Worm (Caenorhabditis elegans) whole organism, L4 larva: ENCODE data around the gene kbp-2.

Experiments used
- D1046.2 ChIP-seq: fragments of 200-800 bp; sonication (Bioruptor generic); IDR thresholded peaks from 2 replicates; pipeline ENCODE4 v1.3.6; 2022; ENCODE audit warnings: missing genetic modification characterization, missing compliant biosample characterization
- F10B5.3 ChIP-seq: sonication (generic microtip); optimal IDR thresholded peaks from 2 replicates; lab custom pipeline; 2016; ENCODE audit warnings: mild to moderate bottlenecking, missing genetic modification characterization, missing compliant biosample characterization
- F37D6.2 ChIP-seq: sonication (generic microtip); optimal IDR thresholded peaks from 2 replicates; lab custom pipeline; 2016; ENCODE audit warnings: mild to moderate bottlenecking, missing genetic modification characterization, missing compliant biosample characterization
- F44E2.7 ChIP-seq: fragments of 200-800 bp; sonication (Bioruptor generic); IDR thresholded peaks from 2 replicates; pipeline ENCODE4 v2.1.2; 2022; ENCODE audit warnings: missing genetic modification characterization, missing compliant biosample characterization
- F49E8.2 ChIP-seq: sonication (generic microtip); optimal IDR thresholded peaks from 2 replicates; lab custom pipeline; 2016; ENCODE audit warnings: missing compliant biosample characterization, mild to moderate bottlenecking, missing genetic modification characterization, borderline replicate concordance
- ZK546.5 ChIP-seq, 2 experiments: sonication (generic microtip); optimal IDR thresholded peaks; 2 replicates each; lab custom pipeline; 2017; ENCODE audit warnings: missing biosample characterization in 2 of 2, missing genetic modification characterization in 2 of 2
- aha-1 ChIP-seq: fragments of 150-350 bp; peaks from one replicate; lab custom pipeline; 2014; ENCODE audit warnings: missing biosample characterization, missing genetic modification characterization
- aly-2 ChIP-seq: sonication (generic microtip); optimal IDR thresholded peaks from 2 replicates; lab custom pipeline; 2018; ENCODE audit warnings: missing biosample characterization, missing genetic modification characterization
- arid-1 ChIP-seq: fragments of 200-800 bp; sonication (Bioruptor generic); conservative IDR thresholded peaks from 2 replicates; pipeline ENCODE4 v1.3.6; 2022; ENCODE audit warnings: missing genetic modification reagents, missing genetic modification characterization, missing compliant biosample characterization
- ceh-20 ChIP-seq: fragments of 200-800 bp; sonication (Bioruptor generic); IDR thresholded peaks from 2 replicates; pipeline ENCODE4 v1.3.6; 2022; ENCODE audit warnings: missing genetic modification reagents, missing genetic modification characterization, missing compliant biosample characterization
- ceh-28 ChIP-seq: fragments of 150-350 bp; optimal IDR thresholded peaks from 2 replicates; lab custom pipeline; 2014; ENCODE audit warnings: missing biosample characterization, missing genetic modification reagents, missing genetic modification characterization
- ceh-32 ChIP-seq: sonication (generic microtip); optimal IDR thresholded peaks from 2 replicates; lab custom pipeline; 2016; ENCODE audit warnings: mild to moderate bottlenecking, missing genetic modification characterization, missing compliant biosample characterization; ENCODE audit not compliant: poor library complexity
- ceh-44 ChIP-seq: fragments of 200-800 bp; sonication (Bioruptor generic); IDR thresholded peaks from 2 replicates; pipeline ENCODE4 v1.3.6; 2022; ENCODE audit warnings: missing genetic modification reagents, missing genetic modification characterization, missing compliant biosample characterization
- ceh-82 ChIP-seq: sonication (generic microtip); optimal IDR thresholded peaks from 2 replicates; lab custom pipeline; 2017; ENCODE audit warnings: missing biosample characterization, missing genetic modification characterization
- ctbp-1 ChIP-seq: fragments of 200-800 bp; sonication (Bioruptor generic); IDR thresholded peaks from 2 replicates; pipeline ENCODE4 v1.3.6; 2022; ENCODE audit warnings: missing genetic modification reagents, missing genetic modification characterization, missing compliant biosample characterization
- dmd-6 ChIP-seq: fragments of 200-800 bp; sonication (Bioruptor generic); IDR thresholded peaks from 2 replicates; pipeline ENCODE4 v1.3.6; 2022; ENCODE audit warnings: missing genetic modification reagents, missing genetic modification characterization, missing compliant biosample characterization
- duxl-1 ChIP-seq: sonication (generic microtip); optimal IDR thresholded peaks from 2 replicates; lab custom pipeline; 2016; ENCODE audit warnings: mild to moderate bottlenecking, missing genetic modification characterization, moderate library complexity, missing compliant biosample characterization; ENCODE audit not compliant: poor library complexity
- dve-1 ChIP-seq: sonication (generic microtip); optimal IDR thresholded peaks from 2 replicates; lab custom pipeline; 2017; ENCODE audit warnings: antibody characterized with exemption, mild to moderate bottlenecking, missing genetic modification characterization, missing compliant biosample characterization; ENCODE audit not compliant: insufficient read depth
- fkh-10 ChIP-seq: fragments of 150-350 bp; optimal IDR thresholded peaks from 2 replicates; lab custom pipeline; 2014; ENCODE audit warnings: missing biosample characterization, missing genetic modification reagents, missing genetic modification characterization
- gei-8 ChIP-seq: fragments of 200-800 bp; sonication (Bioruptor generic); optimal IDR thresholded peaks from 2 replicates; lab custom pipeline; 2018; ENCODE audit warnings: mild to moderate bottlenecking, missing genetic modification characterization, missing compliant biosample characterization
- hif-1 ChIP-seq, 2 experiments: sonication (generic microtip); optimal IDR thresholded peaks; 2 replicates each; lab custom pipeline; 2016 to 2017; ENCODE audit warnings: missing compliant biosample characterization in 2 of 2, missing genetic modification characterization in 2 of 2, missing genetic modification reagents in 2 of 2, missing genotype in 2 of 2, mild to moderate bottlenecking in 1 of 2
- hlh-11 ChIP-seq: fragments of 200-800 bp; sonication (Bioruptor generic); optimal IDR thresholded peaks from 2 replicates; lab custom pipeline; 2018; ENCODE audit warnings: mild to moderate bottlenecking, missing genetic modification characterization, missing compliant biosample characterization
- hlh-30 ChIP-seq: sonication (generic microtip); optimal IDR thresholded peaks from 2 replicates; lab custom pipeline; 2017; ENCODE audit warnings: antibody characterized with exemption, mild to moderate bottlenecking, missing genetic modification characterization, missing compliant biosample characterization; ENCODE audit not compliant: insufficient read depth
- lim-7 ChIP-seq: fragments of 200-800 bp; sonication (Bioruptor generic); IDR thresholded peaks from 2 replicates; pipeline ENCODE4 v1.3.6; 2022; ENCODE audit warnings: missing genetic modification characterization, missing compliant biosample characterization
- lin-1 ChIP-seq: fragments of 200-800 bp; sonication (Bioruptor generic); IDR thresholded peaks from 2 replicates; pipeline ENCODE4 v1.3.6; 2022; ENCODE audit warnings: missing genetic modification reagents, missing genetic modification characterization, missing compliant biosample characterization
- lin-13 ChIP-seq: fragments of 150-350 bp; optimal IDR thresholded peaks from 2 replicates; lab custom pipeline; 2014; ENCODE audit warnings: missing biosample characterization, missing genetic modification reagents, missing genetic modification characterization
- lin-38 ChIP-seq: fragments of 200-800 bp; sonication (Bioruptor generic); IDR thresholded peaks from 2 replicates; pipeline ENCODE4 v1.3.6; 2022; ENCODE audit warnings: missing genetic modification reagents, missing genetic modification characterization, missing compliant biosample characterization
- lin-39 ChIP-seq: fragments of 150-350 bp; optimal IDR thresholded peaks from 2 replicates; lab custom pipeline; 2014; ENCODE audit warnings: missing biosample characterization, missing genetic modification reagents, missing genetic modification characterization
- lsy-2 ChIP-seq, 2 experiments: fragments of 150-350 bp in 1 of 2; sonication (generic microtip) in 1 of 2; optimal IDR thresholded peaks; 2 replicates each; lab custom pipeline; 2014 to 2017; ENCODE audit warnings: missing biosample characterization in 2 of 2, missing genetic modification characterization in 2 of 2
- madf-5 ChIP-seq, 2 experiments: fragments of 200-800 bp; sonication (Bioruptor generic); IDR thresholded peaks; 2 replicates each; pipeline ENCODE4 v1.3.6; 2022; ENCODE audit warnings: missing compliant biosample characterization in 2 of 2, missing genetic modification characterization in 2 of 2
- mdl-1 ChIP-seq, 2 experiments: fragments of 150-350 bp in 1 of 2; sonication (generic microtip) in 1 of 2; optimal IDR thresholded peaks; 2 replicates each; lab custom pipeline; 2014 to 2017; ENCODE audit warnings: missing biosample characterization in 2 of 2, missing genetic modification characterization in 2 of 2
- mdt-29 ChIP-seq: fragments of 200-800 bp; sonication (Bioruptor generic); IDR thresholded peaks from 2 replicates; pipeline ENCODE4 v1.3.6; 2022; ENCODE audit warnings: missing genetic modification reagents, missing genetic modification characterization, missing compliant biosample characterization
- mxl-2 ChIP-seq: fragments of 200-800 bp; sonication (Bioruptor generic); conservative IDR thresholded peaks from 2 replicates; pipeline ENCODE4 v1.3.6; 2022; ENCODE audit warnings: missing genetic modification reagents, missing genetic modification characterization, missing compliant biosample characterization
- nhr-102 ChIP-seq: sonication (generic microtip); optimal IDR thresholded peaks from 2 replicates; lab custom pipeline; 2016; ENCODE audit warnings: mild to moderate bottlenecking, missing genetic modification characterization, moderate library complexity, missing compliant biosample characterization
- nhr-11 ChIP-seq: fragments of 150-350 bp; optimal IDR thresholded peaks from 2 replicates; lab custom pipeline; 2014; ENCODE audit warnings: missing biosample characterization, missing genetic modification characterization
- nhr-111 ChIP-seq: fragments of 200-800 bp; sonication (Bioruptor generic); optimal IDR thresholded peaks from 2 replicates; lab custom pipeline; 2018; ENCODE audit warnings: mild to moderate bottlenecking, missing genetic modification characterization, missing compliant biosample characterization
- nhr-25 ChIP-seq: sonication (generic microtip); optimal IDR thresholded peaks from 2 replicates; lab custom pipeline; 2017; ENCODE audit warnings: missing genetic modification characterization, mild to moderate bottlenecking, missing compliant biosample characterization, antibody characterized with exemption, moderate library complexity, borderline replicate concordance; ENCODE audit not compliant: insufficient read depth
- nhr-28 ChIP-seq: fragments of 150-350 bp; optimal IDR thresholded peaks from 2 replicates; lab custom pipeline; 2014; ENCODE audit warnings: missing biosample characterization, missing genetic modification characterization
- nhr-42 ChIP-seq: fragments of 200-800 bp; sonication (Bioruptor generic); IDR thresholded peaks from 2 replicates; pipeline ENCODE4 v1.3.6; 2022; ENCODE audit warnings: missing genetic modification characterization, missing compliant biosample characterization
- nhr-77 ChIP-seq: fragments of 150-350 bp; optimal IDR thresholded peaks from 2 replicates; lab custom pipeline; 2014; ENCODE audit warnings: missing biosample characterization, missing genetic modification characterization
- rbr-2 ChIP-seq: sonication (generic microtip); optimal IDR thresholded peaks from 2 replicates; lab custom pipeline; 2016; ENCODE audit warnings: missing genotype, missing genetic modification characterization, missing compliant biosample characterization
- set-16 ChIP-seq: fragments of 200-800 bp; sonication (Bioruptor generic); IDR thresholded peaks from 2 replicates; pipeline ENCODE4 v1.3.6; 2022; ENCODE audit warnings: missing genetic modification reagents, missing genetic modification characterization, missing compliant biosample characterization
- skn-1 ChIP-seq: fragments of 150-350 bp; optimal IDR thresholded peaks from 2 replicates; lab custom pipeline; 2014; ENCODE audit warnings: missing biosample characterization, missing genetic modification characterization
- spr-3 ChIP-seq: fragments of 200-800 bp; sonication (Bioruptor generic); optimal IDR thresholded peaks from 2 replicates; lab custom pipeline; 2018; ENCODE audit warnings: mild to moderate bottlenecking, missing genetic modification characterization, missing compliant biosample characterization
- tag-97 ChIP-seq: fragments of 200-800 bp; sonication (Bioruptor generic); IDR thresholded peaks from 2 replicates; pipeline ENCODE4 v1.3.6; 2022; ENCODE audit warnings: missing genetic modification characterization, missing compliant biosample characterization
- unc-130 ChIP-seq: sonication (generic microtip); optimal IDR thresholded peaks from 2 replicates; lab custom pipeline; 2016; ENCODE audit warnings: missing genetic modification reagents, missing genetic modification characterization, missing compliant biosample characterization
- unc-62 ChIP-seq, 3 experiments: fragments of 150-350 bp in 1 of 3; sonication (generic microtip); optimal IDR thresholded peaks in 2 of 3; peaks in 1 of 3; 1 replicate in 1 of 3; 2 replicates in 2 of 3; lab custom pipeline; 2014 to 2017; ENCODE audit warnings: missing biosample characterization in 3 of 3, missing genetic modification characterization in 3 of 3, missing genetic modification reagents in 3 of 3, missing genotype in 1 of 3
- vab-7 ChIP-seq: fragments of 200-800 bp; sonication (Bioruptor generic); IDR thresholded peaks from 2 replicates; pipeline ENCODE4 v1.3.6; 2022; ENCODE audit warnings: missing genetic modification reagents, missing genetic modification characterization, missing compliant biosample characterization
- zfp-3 ChIP-seq: fragments of 200-800 bp; sonication (Bioruptor generic); conservative IDR thresholded peaks from 2 replicates; pipeline ENCODE4 v1.3.6; 2022; ENCODE audit warnings: missing genetic modification reagents, missing genetic modification characterization, missing compliant biosample characterization
- ztf-11 ChIP-seq: fragments of 150-350 bp; optimal IDR thresholded peaks from 2 replicates; lab custom pipeline; 2014; ENCODE audit warnings: missing biosample characterization, missing genetic modification characterization

kbp-2 gene

ce11 chrIII:4950345-4950744 is 46.7 kb upstream of the kbp-2 start (continued):
- TF ChIP-seq madf-5 (GFP tag; IDR thresholded peaks at IDR 0.05; lab: Robert Waterston, UW) (no peak), rbr-2 (tag; lab: Kevin White, UChicago) (peak; percentile 63), lin-38 (GFP tag; lab: Robert Waterston, UW) (0 out of 2 replicates have a peak, but pooled peaks have one; percentile 26), skn-1 (no peak), ztf-11 (tag; lab: Kevin White, UChicago) (no peak), F44E2.7 (GFP tag; lab: Robert Waterston, UW) (no peak), unc-62 (GFP tag; optimal IDR thresholded peaks at IDR 0.05 in 1 of 2; lab: Kevin White, UChicago) (peak in 1 of 2 experiments; percentile 83), unc-62 (tag; optimal IDR thresholded peaks at IDR 0.05; lab: Kevin White, UChicago) (no peak), F37D6.2 (tag; lab: Kevin White, UChicago) (peak; percentile 7), lsy-2 (tag; optimal IDR thresholded peaks at IDR 0.05; lab: Kevin White, UChicago) (peak in 1 of 2 experiments; percentile 43), ceh-20 (GFP tag; lab: Robert Waterston, UW) (no peak), tag-97 (no peak), vab-7 (no peak), set-16 (GFP tag; lab: Robert Waterston, UW) (peak; percentile 67), ZK546.5 (tag; optimal IDR thresholded peaks at IDR 0.05; lab: Kevin White, UChicago) (no peak), ceh-44 (no peak), nhr-42 (GFP tag; lab: Robert Waterston, UW) (no peak), F49E8.2 (tag; lab: Kevin White, UChicago) (no peak), gei-8 (no peak), mxl-2 (GFP tag; lab: Robert Waterston, UW) (no peak), nhr-25 (tag; lab: Kevin White, UChicago) (no peak), arid-1 (no peak), aha-1 (tag; lab: Kevin White, UChicago) (no peak), nhr-28 (tag; lab: Kevin White, UChicago) (no peak), nhr-111 (GFP tag; lab: Kevin White, UChicago) (no peak), lin-1 (GFP tag; lab: Robert Waterston, UW) (no peak), mdl-1 (tag; optimal IDR thresholded peaks at IDR 0.05; lab: Kevin White, UChicago) (peak; percentile 59 to 86), dmd-6 (no peak), hlh-11 (peak; percentile 58), unc-130 (no peak), hif-1 (tag; optimal IDR thresholded peaks at IDR 0.05; lab: Kevin White, UChicago) (peak in 1 of 2 experiments; percentile 62), zfp-3 (GFP tag; lab: Robert Waterston, UW) (no peak), fkh-10 (GFP tag; lab: Kevin White, UChicago) (peak; percentile 23), aly-2 (tag; lab: Kevin White, UChicago) (no peak), lin-39 (tag; lab: Kevin White, UChicago) (no peak), hlh-30 (tag; lab: Kevin White, UChicago) (peak; percentile 97), D1046.2 (GFP tag; lab: Robert Waterston, UW) (no peak), ctbp-1 (GFP tag; lab: Robert Waterston, UW) (0 out of 2 replicates have a peak, but pooled peaks have one; percentile 25), lim-7 (GFP tag; lab: Robert Waterston, UW) (no peak), duxl-1 (tag; lab: Kevin White, UChicago) (no peak), F10B5.3 (tag; lab: Kevin White, UChicago) (no peak), nhr-102 (no peak), lin-13 (GFP tag; lab: Kevin White, UChicago) (no peak), nhr-77 (no peak), mdt-29 (no peak), ceh-82 (tag; lab: Kevin White, UChicago) (no peak), ceh-32 (no peak), dve-1 (tag; lab: Kevin White, UChicago) (peak; percentile 13), nhr-11 (tag; lab: Kevin White, UChicago) (no peak), spr-3 (no peak), ceh-28 (tag; lab: Kevin White, UChicago) (no peak)
